Fruit fly (Drosophila melanogaster) whole organism, prepupa: ENCODE measurements around the gene Gycalpha99B.

Experiments
- Blimp-1 ChIP-seq: fragments of 200-800 bp; sonication (Bioruptor generic); optimal IDR thresholded peaks from 3 replicates; lab custom pipeline; 2017; ENCODE audit warnings: missing biosample characterization, missing genetic modification characterization, mild to moderate bottlenecking, moderate library complexity, missing genetic modification reagents
- CG10631 ChIP-seq: fragments of 200-800 bp; sonication (Bioruptor generic); optimal IDR thresholded peaks from 2 replicates; lab custom pipeline; 2016; ENCODE audit warnings: missing biosample characterization, missing genetic modification characterization
- CG10669 ChIP-seq: fragments of 200-800 bp; sonication (Bioruptor generic); optimal IDR thresholded peaks from 3 replicates; lab custom pipeline; 2018; ENCODE audit warnings: missing biosample characterization, mild to moderate bottlenecking, missing genetic modification characterization, moderate library complexity
- CG11294 ChIP-seq: fragments of 200-800 bp; sonication (Bioruptor generic); IDR thresholded peaks from 2 replicates; pipeline ENCODE4 v1.3.6; 2022; ENCODE audit warnings: missing biosample characterization, missing genetic modification characterization
- CG11902 ChIP-seq: fragments of 200-800 bp; sonication (Bioruptor generic); optimal IDR thresholded peaks from 3 replicates; lab custom pipeline; 2016; ENCODE audit warnings: missing biosample characterization, missing genetic modification characterization
- CG15336 ChIP-seq: fragments of 200-800 bp; sonication (Bioruptor generic); IDR thresholded peaks from 2 replicates; pipeline ENCODE4 v1.3.6; 2022; ENCODE audit warnings: missing biosample characterization, missing genetic modification characterization
- CG31627 ChIP-seq: fragments of 200-800 bp; sonication (Bioruptor generic); optimal IDR thresholded peaks from 3 replicates; lab custom pipeline; 2016; ENCODE audit warnings: missing biosample characterization, missing genetic modification characterization
- CG34406 ChIP-seq: fragments of 200-800 bp; sonication (Bioruptor generic); optimal IDR thresholded peaks from 3 replicates; lab custom pipeline; 2016; ENCODE audit warnings: missing biosample characterization, missing genetic modification characterization
- CG3919 ChIP-seq: fragments of 200-800 bp; sonication (Bioruptor generic); optimal IDR thresholded peaks from 3 replicates; lab custom pipeline; 2016; ENCODE audit warnings: missing biosample characterization, missing genetic modification characterization
- CG4318 ChIP-seq: fragments of 200-800 bp; sonication (Bioruptor generic); optimal IDR thresholded peaks from 3 replicates; lab custom pipeline; 2017; ENCODE audit warnings: missing biosample characterization, mild to moderate bottlenecking, missing genetic modification characterization
- CG6163 ChIP-seq: fragments of 200-800 bp; sonication (Bioruptor generic); IDR thresholded peaks from 3 replicates; pipeline ENCODE4 v1.3.6; 2022; ENCODE audit warnings: missing biosample characterization, missing genetic modification characterization
- CG6276 ChIP-seq: fragments of 200-800 bp; sonication (Bioruptor generic); optimal IDR thresholded peaks from 2 replicates; lab custom pipeline; 2017; ENCODE audit warnings: missing biosample characterization, mild to moderate bottlenecking, missing genetic modification characterization
- CG6808 ChIP-seq: fragments of 200-800 bp; sonication (Bioruptor generic); optimal IDR thresholded peaks from 3 replicates; lab custom pipeline; 2017; ENCODE audit warnings: missing biosample characterization, missing genetic modification characterization, mild to moderate bottlenecking, moderate library complexity, missing genetic modification reagents
- CG6854 ChIP-seq: fragments of 200-800 bp; sonication (Bioruptor generic); optimal IDR thresholded peaks from 2 replicates; lab custom pipeline; 2017; ENCODE audit warnings: missing biosample characterization, mild to moderate bottlenecking, missing genetic modification characterization
- CG7368 ChIP-seq: fragments of 200-800 bp; sonication (Bioruptor generic); optimal IDR thresholded peaks from 3 replicates; lab custom pipeline; 2016; ENCODE audit warnings: missing biosample characterization, missing genetic modification characterization
- CG8119 ChIP-seq: fragments of 200-800 bp; sonication (Bioruptor generic); IDR thresholded peaks from 3 replicates; pipeline ENCODE4 v1.3.6; 2022; ENCODE audit warnings: missing biosample characterization, missing genetic modification characterization
- CG8319 ChIP-seq: fragments of 200-800 bp; sonication (Bioruptor generic); optimal IDR thresholded peaks from 3 replicates; lab custom pipeline; 2016; ENCODE audit warnings: missing biosample characterization, missing genetic modification characterization
- CG9139 ChIP-seq: fragments of 200-800 bp; sonication (Bioruptor generic); optimal IDR thresholded peaks from 3 replicates; lab custom pipeline; 2017; ENCODE audit warnings: missing biosample characterization, mild to moderate bottlenecking, missing genetic modification characterization
- Gug ChIP-seq: fragments of 200-800 bp; sonication (Bioruptor generic); IDR thresholded peaks from 2 replicates; pipeline ENCODE4 v1.3.6; 2022; ENCODE audit warnings: missing biosample characterization, missing genetic modification characterization
- Hr39 ChIP-seq: fragments of 200-800 bp; sonication (Bioruptor generic); optimal IDR thresholded peaks from 2 replicates; lab custom pipeline; 2016; ENCODE audit warnings: missing biosample characterization, missing genetic modification characterization
- Lpt ChIP-seq: fragments of 200-800 bp; sonication (Bioruptor generic); optimal IDR thresholded peaks from 3 replicates; lab custom pipeline; 2016; ENCODE audit warnings: missing biosample characterization, missing genetic modification characterization
- Met ChIP-seq: fragments of 200-800 bp; sonication (Bioruptor generic); optimal IDR thresholded peaks from 3 replicates; lab custom pipeline; 2016; ENCODE audit warnings: missing biosample characterization, missing genetic modification characterization
- OdsH ChIP-seq: fragments of 200-800 bp; sonication (Bioruptor generic); optimal IDR thresholded peaks from 3 replicates; lab custom pipeline; 2016; ENCODE audit warnings: missing biosample characterization, missing genetic modification characterization
- Smox ChIP-seq: fragments of 200-800 bp; sonication (Bioruptor generic); optimal IDR thresholded peaks from 3 replicates; lab custom pipeline; 2016; ENCODE audit warnings: missing biosample characterization, missing genetic modification characterization
- Sox14 ChIP-seq: fragments of 200-800 bp; sonication (Bioruptor generic); optimal IDR thresholded peaks from 3 replicates; lab custom pipeline; 2016; ENCODE audit warnings: missing biosample characterization, missing genetic modification characterization
- Sox15 ChIP-seq: fragments of 200-800 bp; sonication (Bioruptor generic); optimal IDR thresholded peaks from 3 replicates; lab custom pipeline; 2016; ENCODE audit warnings: missing biosample characterization, missing genetic modification characterization
- achi ChIP-seq: fragments of 200-800 bp; sonication (Bioruptor generic); optimal IDR thresholded peaks from 3 replicates; lab custom pipeline; 2016; ENCODE audit warnings: missing biosample characterization, missing genetic modification characterization
- acj6 ChIP-seq: fragments of 200-800 bp; sonication (Bioruptor generic); optimal IDR thresholded peaks from 3 replicates; lab custom pipeline; 2016; ENCODE audit warnings: missing biosample characterization, missing genetic modification characterization
- cyc ChIP-seq: fragments of 200-800 bp; sonication (Bioruptor generic); optimal IDR thresholded peaks from 3 replicates; lab custom pipeline; 2016; ENCODE audit warnings: missing biosample characterization, missing genetic modification characterization
- eg ChIP-seq: fragments of 200-800 bp; sonication (Bioruptor generic); IDR thresholded peaks from 3 replicates; pipeline ENCODE4 v1.3.6; 2022; ENCODE audit warnings: missing biosample characterization, missing genetic modification characterization
- esn ChIP-seq: fragments of 200-800 bp; sonication (Bioruptor generic); optimal IDR thresholded peaks from 2 replicates; lab custom pipeline; 2016; ENCODE audit warnings: missing biosample characterization, mild to moderate bottlenecking, missing genetic modification characterization, moderate library complexity
- fd59A ChIP-seq: fragments of 200-800 bp; sonication (Bioruptor generic); optimal IDR thresholded peaks from 2 replicates; lab custom pipeline; 2017; ENCODE audit warnings: missing biosample characterization, mild to moderate bottlenecking, missing genetic modification characterization, missing genetic modification reagents
- fkh ChIP-seq: fragments of 200-800 bp; sonication (Bioruptor generic); optimal IDR thresholded peaks from 3 replicates; lab custom pipeline; 2017; ENCODE audit warnings: missing biosample characterization, mild to moderate bottlenecking, missing genetic modification characterization, moderate library complexity
- lz ChIP-seq: fragments of 200-800 bp; sonication (Bioruptor generic); optimal IDR thresholded peaks from 3 replicates; lab custom pipeline; 2016; ENCODE audit warnings: missing biosample characterization, missing genetic modification characterization
- pdm3 ChIP-seq: fragments of 200-800 bp; sonication (Bioruptor generic); optimal IDR thresholded peaks from 3 replicates; lab custom pipeline; 2016; ENCODE audit warnings: missing biosample characterization, missing genetic modification characterization
- salr ChIP-seq, 2 experiments: fragments of 200-800 bp; sonication (Bioruptor generic); optimal IDR thresholded peaks; 3 replicates each; lab custom pipeline; 2016 to 2018; ENCODE audit warnings: missing biosample characterization in 2 of 2, missing genetic modification characterization in 2 of 2, mild to moderate bottlenecking in 1 of 2
- spab ChIP-seq: fragments of 200-800 bp; sonication (Bioruptor generic); optimal IDR thresholded peaks from 2 replicates; lab custom pipeline; 2017; ENCODE audit warnings: missing biosample characterization, mild to moderate bottlenecking, missing genetic modification characterization, missing genetic modification reagents
- svp ChIP-seq: fragments of 200-800 bp; sonication (Bioruptor generic); peaks from one replicate; lab custom pipeline; 2016; ENCODE audit warnings: missing biosample characterization, missing genetic modification characterization
- topi ChIP-seq: fragments of 200-800 bp; sonication (Bioruptor generic); optimal IDR thresholded peaks from 3 replicates; lab custom pipeline; 2016; ENCODE audit warnings: missing biosample characterization, missing genetic modification characterization
- vri ChIP-seq: fragments of 200-800 bp; sonication (Bioruptor generic); optimal IDR thresholded peaks from 3 replicates; lab custom pipeline; 2016; ENCODE audit warnings: missing biosample characterization, mild to moderate bottlenecking, missing genetic modification characterization

Gycalpha99B gene

dm6 chr3R:29701739-29702138 is 19.4 kb downstream of the Gycalpha99B start:
- TF ChIP-seq CG9139 (GFP tag; lab: Kevin White, UChicago): no peak
- TF ChIP-seq salr (GFP tag; optimal IDR thresholded peaks at IDR 0.05; lab: Kevin White, UChicago): no peak
- no peak for TF ChIP-seq cyc (GFP tag; lab: Kevin White, UChicago)
- TF ChIP-seq Gug (GFP tag; lab: Robert Waterston, UW): no peak
- TF ChIP-seq topi: no peak
- no peak for TF ChIP-seq OdsH (GFP tag; lab: Kevin White, UChicago)
- TF ChIP-seq, all 60 proteins: peak for 0

dm6 chr3R:29704557-29704956 is 22.3 kb downstream of the Gycalpha99B start:
- TF ChIP-seq CG7368 (no peak), CG10631 (GFP tag; lab: Kevin White, UChicago) (no peak), Lpt (GFP tag; lab: Kevin White, UChicago) (no peak), fd59A (GFP tag; lab: Kevin White, UChicago) (no peak), CG6854 (GFP tag; lab: Kevin White, UChicago) (no peak), topi (peak; percentile 29), Met (GFP tag; lab: Kevin White, UChicago) (peak; percentile 40), spab (GFP tag; lab: Kevin White, UChicago) (no peak), CG34406 (GFP tag; lab: Kevin White, UChicago) (no peak), cyc (GFP tag; lab: Kevin White, UChicago) (peak; percentile 45), CG4318 (GFP tag; lab: Kevin White, UChicago) (no peak), Smox (no peak), CG10669 (no peak), Blimp-1 (no peak), eg (GFP tag; lab: Robert Waterston, UW) (no peak), fkh (no peak), lz (GFP tag; lab: Kevin White, UChicago) (peak; percentile 27), CG15336 (GFP tag; lab: Robert Waterston, UW) (no peak), CG8119 (GFP tag; lab: Robert Waterston, UW) (no peak), CG3919 (GFP tag; lab: Kevin White, UChicago) (peak; percentile 9), CG6163 (GFP tag; lab: Robert Waterston, UW) (no peak), pdm3 (no peak), achi (GFP tag; lab: Kevin White, UChicago) (no peak), CG11294 (no peak), esn (GFP tag; lab: Kevin White, UChicago) (no peak), vri (no peak)

dm6 chr3R:29705789-29706303 is 23.5 kb downstream of the Gycalpha99B start:
- TF ChIP-seq CG4318 (GFP tag; lab: Kevin White, UChicago): no peak
- no peak for TF ChIP-seq Blimp-1
- no peak for TF ChIP-seq CG9139 (GFP tag; lab: Kevin White, UChicago)
- no peak for TF ChIP-seq svp (GFP tag; lab: Kevin White, UChicago)
- TF ChIP-seq Hr39 (GFP tag; lab: Kevin White, UChicago): no peak

- TF ChIP-seq Hr39 (GFP tag; lab: Kevin White, UChicago): no peak
- TF ChIP-seq topi: no peak
- TF ChIP-seq CG6276 (GFP tag; lab: Kevin White, UChicago): no peak
- no peak for TF ChIP-seq acj6
- TF ChIP-seq CG6808 (GFP tag; lab: Kevin White, UChicago): no peak
- TF ChIP-seq CG6163 (GFP tag; lab: Robert Waterston, UW): no peak
- TF ChIP-seq CG3919 (GFP tag; lab: Kevin White, UChicago): no peak
- no peak for TF ChIP-seq CG10669
- TF ChIP-seq spab (GFP tag; lab: Kevin White, UChicago): no peak
- no peak for TF ChIP-seq Sox14 (GFP tag; lab: Kevin White, UChicago)
- TF ChIP-seq CG8319: no peak
- no peak for TF ChIP-seq Blimp-1
- TF ChIP-seq CG11902 (GFP tag; lab: Kevin White, UChicago): no peak
- TF ChIP-seq Sox15 (GFP tag; lab: Kevin White, UChicago): no peak
- no peak for TF ChIP-seq CG10631 (GFP tag; lab: Kevin White, UChicago)
- TF ChIP-seq OdsH (GFP tag; lab: Kevin White, UChicago): no peak
- no peak for TF ChIP-seq CG31627 (GFP tag; lab: Kevin White, UChicago)
- TF ChIP-seq, all 60 proteins: peak for 0
Measured at dm6 chr3R:29707258-29707657, 25.0 kb downstream of the Gycalpha99B start.
